Fruit fly (Drosophila melanogaster): ENCODE results near the gene Gs1.
A peak's percentile ranks its signal among the peaks of the same experiment; 100 is the strongest.

Gs1 gene

dm6 chr2L:166115-167069 is 34.5 kb downstream of the Gs1 start (continued):
- TF ChIP-seq CG18599 (GFP tag; optimal IDR thresholded peaks at IDR 0.05): peak; percentile 93
- TF ChIP-seq CG17802 (tag; optimal IDR thresholded peaks at IDR 0.05): no peak
- TF ChIP-seq CG9817 (tag; optimal IDR thresholded peaks at IDR 0.05): no peak
- TF ChIP-seq aop (GFP tag; IDR thresholded peaks at IDR 0.05): no peak
- TF ChIP-seq Atf3 (GFP tag; optimal IDR thresholded peaks at IDR 0.05): peak; percentile 27
- TF ChIP-seq CHES-1-like (GFP tag; optimal IDR thresholded peaks at IDR 0.05): peak; percentile 87
- no peak for TF ChIP-seq CG11696 (GFP tag; IDR thresholded peaks at IDR 0.05)
- TF ChIP-seq usp (GFP tag; optimal IDR thresholded peaks at IDR 0.05): no peak
- TF ChIP-seq kay (GFP tag; optimal IDR thresholded peaks at IDR 0.05): peak; percentile 35
- TF ChIP-seq CG34422 (GFP tag; IDR thresholded peaks at IDR 0.05): no peak
- peak; percentile 55 for TF ChIP-seq grau (tag; optimal IDR thresholded peaks at IDR 0.05)
- no peak for TF ChIP-seq Xbp1 (GFP tag; optimal IDR thresholded peaks at IDR 0.05)
- peak; percentile 61 for TF ChIP-seq CG7745 (tag; optimal IDR thresholded peaks at IDR 0.05)
- TF ChIP-seq dan (GFP tag; IDR thresholded peaks at IDR 0.05): no peak
- peak; percentile 41 for TF ChIP-seq en (GFP tag; optimal IDR thresholded peaks at IDR 0.05)
- TF ChIP-seq lbe (GFP tag; optimal IDR thresholded peaks at IDR 0.05): peak; percentile 96
- TF ChIP-seq gcm (GFP tag; optimal IDR thresholded peaks at IDR 0.05): peak; percentile 52
- peak; percentile 58 for TF ChIP-seq twi (tag; optimal IDR thresholded peaks at IDR 0.05)
- TF ChIP-seq ssp (GFP tag; IDR thresholded peaks at IDR 0.05): no peak
- TF ChIP-seq pzg (GFP tag; optimal IDR thresholded peaks at IDR 0.05): no peak
- no peak for TF ChIP-seq wdn (GFP tag; IDR thresholded peaks at IDR 0.05)
- no peak for TF ChIP-seq crol (GFP tag; IDR thresholded peaks at IDR 0.05)
- no peak for TF ChIP-seq klu (GFP tag; IDR thresholded peaks at IDR 0.05)
- no peak for TF ChIP-seq CG32532 (GFP tag; IDR thresholded peaks at IDR 0.05)
- TF ChIP-seq dmrt11E (tag; optimal IDR thresholded peaks at IDR 0.05): peak; percentile 46
- no peak for TF ChIP-seq CG2199 (GFP tag; IDR thresholded peaks at IDR 0.05)
- peak; percentile 91 for TF ChIP-seq CG6765 (GFP tag; optimal IDR thresholded peaks at IDR 0.05)
- TF ChIP-seq Med (GFP tag): peak; percentile 95
- no peak for TF ChIP-seq tna (GFP tag; IDR thresholded peaks at IDR 0.05; ENCODE audit: partially characterized antibody)
- no peak for TF ChIP-seq peb (GFP tag; IDR thresholded peaks at IDR 0.05)
- TF ChIP-seq CG8388 (GFP tag; optimal IDR thresholded peaks at IDR 0.05): peak; percentile 43
- TF ChIP-seq CG12219 (GFP tag; optimal IDR thresholded peaks at IDR 0.05): peak; percentile 72
- TF ChIP-seq CG14710 (tag; optimal IDR thresholded peaks at IDR 0.05): peak; percentile 52
- TF ChIP-seq CG6654 (GFP tag; optimal IDR thresholded peaks at IDR 0.05): no peak
- peak; percentile 99 for TF ChIP-seq sqz (GFP tag; optimal IDR thresholded peaks at IDR 0.05)
- TF ChIP-seq MTF-1 (GFP tag; optimal IDR thresholded peaks at IDR 0.05; ENCODE audit: borderline replicate concordance): peak; percentile 85
- TF ChIP-seq odd (GFP tag; optimal IDR thresholded peaks at IDR 0.05): peak; percentile 86
- TF ChIP-seq Side (GFP tag; optimal IDR thresholded peaks at IDR 0.05): peak; percentile 87
- TF ChIP-seq so (GFP tag; IDR thresholded peaks at IDR 0.05): no peak
- peak; percentile 81 for TF ChIP-seq CG15011 (GFP tag; optimal IDR thresholded peaks at IDR 0.05)
- TF ChIP-seq CG42726 (GFP tag; IDR thresholded peaks at IDR 0.05; ENCODE audit: partially characterized antibody): no peak
- TF ChIP-seq CG11456 (GFP tag; IDR thresholded peaks at IDR 0.05): no peak
- no peak for TF ChIP-seq CG31224 (GFP tag; IDR thresholded peaks at IDR 0.05)
- no peak for TF ChIP-seq slbo (GFP tag; IDR thresholded peaks at IDR 0.05)
- TF ChIP-seq CG33557 (GFP tag; optimal IDR thresholded peaks at IDR 0.05): peak; percentile 56
- peak; percentile 69 for TF ChIP-seq pho (GFP tag; optimal IDR thresholded peaks at IDR 0.05)
- TF ChIP-seq CG15514 (GFP tag; optimal IDR thresholded peaks at IDR 0.05): peak; percentile 79
- no peak for TF ChIP-seq ac (GFP tag; optimal IDR thresholded peaks at IDR 0.05)
- TF ChIP-seq HLH3B (GFP tag; IDR thresholded peaks at IDR 0.05): no peak

Measured in whole organism, embryonic.